Worm (Caenorhabditis elegans): ENCODE results near the gene rpl-11.2.

DNA sequence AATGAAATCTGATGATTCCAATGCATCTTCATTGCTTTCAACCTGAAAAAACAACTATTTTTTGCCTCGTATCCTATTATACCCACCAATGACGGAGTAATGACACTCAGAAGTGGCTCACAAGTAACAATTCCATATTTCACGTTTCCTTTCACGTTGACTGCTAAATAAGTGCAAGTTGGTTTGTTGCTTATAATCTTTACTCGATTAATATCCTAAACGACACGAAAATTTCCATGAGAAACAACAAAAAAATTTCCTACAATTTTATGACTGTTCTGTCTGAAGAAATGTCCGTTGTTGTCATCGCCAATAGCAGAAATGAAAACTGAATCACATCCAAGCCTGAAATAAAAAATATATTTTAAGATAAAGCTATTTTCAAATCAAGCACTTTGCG is 45.0 kb downstream of the rpl-11.2 start:
- no peak for TF ChIP-seq ceh-39 (tag; optimal IDR thresholded peaks at IDR 0.05)
- TF ChIP-seq nhr-237 (tag; optimal IDR thresholded peaks at IDR 0.05): no peak
- no peak for TF ChIP-seq ztf-11 (tag; optimal IDR thresholded peaks at IDR 0.05)
- TF ChIP-seq nhr-28 (tag; optimal IDR thresholded peaks at IDR 0.05): no peak
- no peak for TF ChIP-seq elt-1 (tag; optimal IDR thresholded peaks at IDR 0.05; ENCODE audit: borderline replicate concordance, insufficient read depth)
- TF ChIP-seq unc-120 (tag; optimal IDR thresholded peaks at IDR 0.05; ENCODE audit: poor library complexity, severe bottlenecking): no peak
